Worm (Caenorhabditis elegans): ENCODE data around the gene lips-8.

Gene lips-8

ce11 chrX:14853712-14854217 lies 44.5 kb upstream of the lips-8 start, which contains the start of the genes C27C12.1 and C27C12.4 (continued):
- peak; percentile 77 for TF ChIP-seq nhr-102 (tag; optimal IDR thresholded peaks at IDR 0.05)
- no peak for TF ChIP-seq unc-39 (tag; optimal IDR thresholded peaks at IDR 0.05)
- peak; percentile 88 for TF ChIP-seq nhr-77 (tag; optimal IDR thresholded peaks at IDR 0.05)
- peak; percentile 53; the same call in 1 of the 2 replicates for TF ChIP-seq ctbp-1 (GFP tag; IDR thresholded peaks at IDR 0.05)
- no peak for TF ChIP-seq lir-3 (tag; optimal IDR thresholded peaks at IDR 0.05)
- 0 out of 2 replicates have a peak, but pooled peaks have one; percentile 45 for TF ChIP-seq ceh-20 (GFP tag; IDR thresholded peaks at IDR 0.05)
- no peak for TF ChIP-seq F44E2.7 (GFP tag; IDR thresholded peaks at IDR 0.05)
- TF ChIP-seq mep-1 (tag; optimal IDR thresholded peaks at IDR 0.05): no peak
- no peak for TF ChIP-seq attf-4 (tag; optimal IDR thresholded peaks at IDR 0.05)
- TF ChIP-seq daf-16 (GFP tag; optimal IDR thresholded peaks at IDR 0.05): peak; percentile 8 to 61
- peak; percentile 94 for TF ChIP-seq daf-16 (tag; optimal IDR thresholded peaks at IDR 0.05)
- no peak for TF ChIP-seq daf-12 (tag; optimal IDR thresholded peaks at IDR 0.05)
- TF ChIP-seq lsy-2 (tag; optimal IDR thresholded peaks at IDR 0.05): peak; percentile 10 to 88
- peak; percentile 76 for TF ChIP-seq nhr-6 (tag; optimal IDR thresholded peaks at IDR 0.05)
- TF ChIP-seq ztf-11 (tag; optimal IDR thresholded peaks at IDR 0.05): no peak
- peak; percentile 69 for TF ChIP-seq T26A8.4 (GFP tag; IDR thresholded peaks at IDR 0.05)
- peak; percentile 58 for TF ChIP-seq F37D6.2 (tag; optimal IDR thresholded peaks at IDR 0.05)
- peak; percentile 48 for TF ChIP-seq spr-1 (tag; optimal IDR thresholded peaks at IDR 0.05)
- TF ChIP-seq nhr-28 (tag; optimal IDR thresholded peaks at IDR 0.05): peak; percentile 90
- 0 out of 2 replicates have a peak, but pooled peaks have one; percentile 40 for TF ChIP-seq nhr-42 (GFP tag; IDR thresholded peaks at IDR 0.05)
- TF ChIP-seq nhr-237 (tag; optimal IDR thresholded peaks at IDR 0.05): no peak
- peak; percentile 57 for TF ChIP-seq ztf-7 (tag; optimal IDR thresholded peaks at IDR 0.05)
- peak in 1 of 2 experiments; percentile 65 for TF ChIP-seq mdl-1 (tag; optimal IDR thresholded peaks at IDR 0.05)
- peak; percentile 92 for TF ChIP-seq hmg-1.1 (GFP tag; IDR thresholded peaks at IDR 0.05)
- TF ChIP-seq aly-2 (tag; optimal IDR thresholded peaks at IDR 0.05): no peak
- TF ChIP-seq T20F7.1 (GFP tag; optimal IDR thresholded peaks at IDR 0.05): peak; percentile 73
- 0 out of 2 replicates have a peak, but pooled peaks have one; percentile 18 for TF ChIP-seq dmd-9 (GFP tag; IDR thresholded peaks at IDR 0.05)
- TF ChIP-seq snpc-4 (tag; optimal IDR thresholded peaks at IDR 0.05): no peak
- 0 out of 2 replicates have a peak, but pooled peaks have one; percentile 19 for TF ChIP-seq saeg-2 (GFP tag; IDR thresholded peaks at IDR 0.05)
- TF ChIP-seq ceh-32 (tag; optimal IDR thresholded peaks at IDR 0.05; ENCODE audit: poor library complexity): no peak
- TF ChIP-seq lim-7 (GFP tag; IDR thresholded peaks at IDR 0.05): no peak

DNA sequence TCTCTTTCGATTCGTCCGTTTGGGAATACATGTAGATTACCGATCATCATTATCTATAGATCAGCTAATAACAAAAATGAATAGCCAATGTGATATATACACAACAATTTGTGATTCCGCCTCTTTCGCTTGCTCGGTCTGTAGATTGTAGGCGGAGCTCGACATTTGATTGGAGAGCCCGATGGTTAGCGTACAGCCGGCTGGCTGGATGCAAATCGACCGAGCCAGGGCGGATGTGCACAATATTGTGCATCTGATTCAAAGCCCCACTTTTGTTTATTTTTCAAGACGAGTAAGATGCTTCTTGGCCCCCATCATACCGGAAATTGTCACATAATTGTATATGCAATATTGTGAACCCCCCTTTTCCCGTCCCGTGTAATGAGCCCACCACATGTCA lies 36.6 kb upstream of the lips-8 start, which contains the start of gene dmd-4:
dmd-4 (minus strand) TSS at position 101 of the 400 bp plus-strand sequence.
- TF ChIP-seq Y75B8A.6 (GFP tag; IDR thresholded peaks at IDR 0.05) (no peak), unc-62 (GFP tag; optimal IDR thresholded peaks at IDR 0.05 in 1 of 2) (peak in 1 of 2 experiments; percentile 14), unc-62 (tag; optimal IDR thresholded peaks at IDR 0.05) (no peak)

DNA sequence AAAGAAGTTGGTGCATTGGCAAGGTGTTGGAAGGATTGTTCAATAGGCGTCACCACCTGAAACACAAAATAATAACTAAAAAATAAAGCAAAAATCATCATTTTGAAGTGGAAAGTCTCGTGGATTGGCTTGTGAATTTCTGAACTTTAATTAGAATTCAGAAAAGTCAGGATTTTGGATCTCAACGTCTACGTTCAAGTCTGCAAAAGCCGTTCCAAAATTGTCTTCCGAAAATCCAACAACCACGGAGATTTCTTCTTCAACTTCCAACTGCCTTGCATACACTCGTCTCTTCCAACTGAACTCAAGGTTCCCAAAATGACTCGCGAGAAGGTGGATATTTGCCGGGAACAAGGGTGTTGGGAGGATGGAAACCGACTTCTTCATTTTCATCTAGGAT lies 32.6 kb upstream of the lips-8 start, which contains the start of gene C27C12.3:
C27C12.3 (minus strand) TSS at position 101 of the 400 bp plus-strand sequence.
- TF ChIP-seq daf-8 (GFP tag; IDR thresholded peaks at IDR 0.05): no peak
- TF ChIP-seq hlh-30 (tag; optimal IDR thresholded peaks at IDR 0.05; ENCODE audit: insufficient read depth): no peak

DNA sequence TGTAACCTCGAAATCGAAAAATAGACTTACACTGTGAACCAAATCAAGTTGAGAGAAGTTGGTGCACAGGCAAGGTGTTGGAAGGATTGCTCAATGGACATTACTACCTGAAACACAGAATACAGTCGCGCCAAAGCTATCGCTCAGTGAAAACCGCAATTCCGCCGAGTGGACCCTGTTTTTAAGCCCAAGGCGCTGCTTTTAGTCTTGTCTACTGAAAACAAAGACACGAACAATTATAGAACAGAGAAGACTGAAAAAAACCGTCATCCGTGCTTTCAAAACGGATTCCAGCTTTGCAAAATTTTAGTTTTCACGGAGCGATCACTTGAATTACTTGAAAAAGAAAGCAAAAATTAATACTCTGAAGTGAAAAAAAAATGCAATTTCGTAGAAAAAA lies 30.1 kb upstream of the lips-8 start, which contains the start of gene F31F6.1:
F31F6.1 (minus strand) TSS at position 101 of the 400 bp plus-strand sequence.
- no peak for TF ChIP-seq mxl-2 (GFP tag; conservative IDR thresholded peaks at IDR 0.05)
- TF ChIP-seq egl-43 (GFP tag; IDR thresholded peaks at IDR 0.05): no peak
- no peak for TF ChIP-seq Y5F2A.4 (GFP tag; optimal IDR thresholded peaks at IDR 0.05)
- TF ChIP-seq hlh-30 (tag; optimal IDR thresholded peaks at IDR 0.05; ENCODE audit: insufficient read depth): no peak
- no peak for TF ChIP-seq ZK546.5 (tag; optimal IDR thresholded peaks at IDR 0.05)
- no peak for TF ChIP-seq F10B5.3 (tag; optimal IDR thresholded peaks at IDR 0.05)

All from whole organism, L4 larva.